Worm (Caenorhabditis elegans) whole organism, late embryonic: ENCODE results near the gene M110.7.

ENCODE experiments used
- K02D7.2 ChIP-seq: sonication (generic microtip); optimal IDR thresholded peaks from 2 replicates; lab custom pipeline; 2017; ENCODE audit warnings: mild to moderate bottlenecking, missing genetic modification characterization, missing compliant biosample characterization
- K09A11.1 ChIP-seq: sonication (generic microtip); optimal IDR thresholded peaks from 2 replicates; lab custom pipeline; 2017; ENCODE audit warnings: antibody characterized with exemption, mild to moderate bottlenecking, missing genetic modification characterization, missing compliant biosample characterization; ENCODE audit not compliant: insufficient read depth
- elt-2 ChIP-seq: sonication (generic microtip); optimal IDR thresholded peaks from 2 replicates; lab custom pipeline; 2016; ENCODE audit warnings: missing genetic modification reagents, missing genetic modification characterization, missing compliant biosample characterization

DNA sequence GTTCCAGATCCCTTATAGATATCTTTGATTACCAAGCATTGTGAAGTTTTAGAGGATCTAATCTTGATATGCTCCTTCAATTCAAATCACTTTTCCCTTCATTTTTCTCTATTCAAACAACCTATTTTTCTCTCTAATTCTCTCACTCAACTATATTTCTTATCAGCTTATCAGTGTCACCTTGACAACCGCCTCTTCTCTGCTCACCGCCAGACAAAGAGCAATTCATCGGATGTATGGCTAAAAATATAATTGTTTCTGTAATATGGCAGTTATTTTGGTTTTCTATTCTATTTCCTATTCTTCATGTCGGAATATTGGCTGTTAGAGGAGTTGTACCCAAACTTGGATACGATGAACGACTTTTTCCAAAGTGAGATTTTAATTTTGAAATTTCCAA lies 17.1 kb downstream of the M110.7 start:
- TF ChIP-seq K02D7.2: no peak
- no peak for TF ChIP-seq K09A11.1 (tag; lab: Kevin White, UChicago)
- peak; percentile 55 for TF ChIP-seq elt-2
